Fruit fly (Drosophila melanogaster) whole organism, embryonic: ENCODE measurements around the gene Nost.

Experiments
- Atf6 ChIP-seq: fragments of 200-800 bp; sonication (Bioruptor generic); IDR thresholded peaks from 2 replicates; pipeline ENCODE4 v1.3.6; 2022; ENCODE audit warnings: missing biosample characterization, missing genetic modification characterization
- C15 ChIP-seq: fragments of 200-800 bp; sonication (Bioruptor generic); IDR thresholded peaks from 3 replicates; pipeline ENCODE4 v1.3.6; 2022; ENCODE audit warnings: missing biosample characterization, missing genetic modification characterization
- CG10321 ChIP-seq: fragments of 200-800 bp; sonication (Bioruptor generic); IDR thresholded peaks from 2 replicates; pipeline ENCODE4 v1.3.6; 2022; ENCODE audit warnings: missing biosample characterization, missing genetic modification characterization
- CG11560 ChIP-seq: fragments of 200-800 bp; sonication (Bioruptor generic); IDR thresholded peaks from 3 replicates; pipeline ENCODE4 v1.3.6; 2022; ENCODE audit warnings: missing biosample characterization, missing genetic modification characterization
- CG12104 ChIP-seq: fragments of 200-800 bp; sonication (Bioruptor generic); optimal IDR thresholded peaks from 3 replicates; lab custom pipeline; 2016; ENCODE audit warnings: missing biosample characterization, missing genetic modification characterization
- CG12219 ChIP-seq: fragments of 200-800 bp; sonication (Bioruptor generic); optimal IDR thresholded peaks from 3 replicates; lab custom pipeline; 2018; ENCODE audit warnings: missing biosample characterization, mild to moderate bottlenecking, missing genetic modification characterization
- CG12769 ChIP-seq: fragments of 200-800 bp; sonication (Bioruptor generic); optimal IDR thresholded peaks from 2 replicates; lab custom pipeline; 2019; ENCODE audit warnings: missing biosample characterization, mild to moderate bottlenecking, missing genetic modification characterization, moderate library complexity
- CG12942 ChIP-seq: fragments of 200-800 bp; sonication (Bioruptor generic); optimal IDR thresholded peaks from 3 replicates; lab custom pipeline; 2016; ENCODE audit warnings: missing biosample characterization, missing genetic modification characterization
- CG15073 ChIP-seq: fragments of 200-800 bp; sonication (Bioruptor generic); optimal IDR thresholded peaks from 2 replicates; lab custom pipeline; 2016; ENCODE audit warnings: missing biosample characterization, missing genetic modification characterization
- CG1602 ChIP-seq: fragments of 200-800 bp; sonication (Bioruptor generic); optimal IDR thresholded peaks from 3 replicates; lab custom pipeline; 2016; ENCODE audit warnings: missing biosample characterization, missing genetic modification characterization
- CG17361 ChIP-seq: fragments of 200-800 bp; sonication (Bioruptor generic); IDR thresholded peaks from 3 replicates; pipeline ENCODE4 v1.3.6; 2022; ENCODE audit warnings: missing biosample characterization, missing genetic modification characterization
- CG17912 ChIP-seq: fragments of 200-800 bp; sonication (Bioruptor generic); optimal IDR thresholded peaks from 2 replicates; lab custom pipeline; 2018; ENCODE audit warnings: missing biosample characterization, mild to moderate bottlenecking, missing genetic modification characterization
- CG18476 ChIP-seq: fragments of 200-800 bp; sonication (Bioruptor generic); optimal IDR thresholded peaks from 2 replicates; lab custom pipeline; 2016; ENCODE audit warnings: missing biosample characterization, mild to moderate bottlenecking, missing genetic modification characterization
- CG2202 ChIP-seq: fragments of 200-800 bp; sonication (Bioruptor generic); optimal IDR thresholded peaks from 2 replicates; lab custom pipeline; 2018; ENCODE audit warnings: missing biosample characterization, mild to moderate bottlenecking, missing genetic modification characterization
- CG31365 ChIP-seq: fragments of 200-800 bp; sonication (Bioruptor generic); optimal IDR thresholded peaks from 2 replicates; lab custom pipeline; 2018; ENCODE audit warnings: missing biosample characterization, mild to moderate bottlenecking, missing genetic modification characterization
- CG31388 ChIP-seq: fragments of 200-800 bp; sonication (Bioruptor generic); optimal IDR thresholded peaks from 2 replicates; lab custom pipeline; 2016; ENCODE audit warnings: missing biosample characterization, missing genetic modification characterization
- CG3163 ChIP-seq: fragments of 200-800 bp; sonication (Bioruptor generic); optimal IDR thresholded peaks from 3 replicates; lab custom pipeline; 2016; ENCODE audit warnings: missing biosample characterization, missing genetic modification characterization
- CG3281 ChIP-seq: fragments of 200-800 bp; sonication (Bioruptor generic); optimal IDR thresholded peaks from 3 replicates; lab custom pipeline; 2017; ENCODE audit warnings: missing biosample characterization, mild to moderate bottlenecking, missing genetic modification characterization
- CG3838 ChIP-seq: fragments of 200-800 bp; sonication (Bioruptor generic); optimal IDR thresholded peaks from 3 replicates; lab custom pipeline; 2016; ENCODE audit warnings: missing biosample characterization, missing genetic modification characterization
- CG3995 ChIP-seq: fragments of 200-800 bp; sonication (Bioruptor generic); optimal IDR thresholded peaks from 3 replicates; lab custom pipeline; 2016; ENCODE audit warnings: missing biosample characterization, missing genetic modification characterization
- CG4328 ChIP-seq: fragments of 200-800 bp; sonication (Bioruptor generic); optimal IDR thresholded peaks from 3 replicates; lab custom pipeline; 2017; ENCODE audit warnings: missing biosample characterization, missing genetic modification reagents, missing genetic modification characterization
- CG6254 ChIP-seq: fragments of 200-800 bp; sonication (Bioruptor generic); optimal IDR thresholded peaks from 3 replicates; lab custom pipeline; 2017; ENCODE audit warnings: mild to moderate bottlenecking, missing biosample characterization, missing genetic modification reagents, missing genetic modification characterization
- CG6683 ChIP-seq: fragments of 200-800 bp; sonication (Bioruptor generic); optimal IDR thresholded peaks from 2 replicates; lab custom pipeline; 2017; ENCODE audit warnings: missing biosample characterization, mild to moderate bottlenecking, missing genetic modification characterization, missing genetic modification reagents
- CG7987 ChIP-seq: fragments of 200-800 bp; sonication (Bioruptor generic); optimal IDR thresholded peaks from 2 replicates; lab custom pipeline; 2018; ENCODE audit warnings: missing biosample characterization, mild to moderate bottlenecking, missing genetic modification characterization, moderate library complexity
- CG8281 ChIP-seq: fragments of 200-800 bp; sonication (Bioruptor generic); optimal IDR thresholded peaks from 2 replicates; lab custom pipeline; 2018; ENCODE audit warnings: missing biosample characterization, mild to moderate bottlenecking, missing genetic modification characterization, moderate library complexity
- CG9609 ChIP-seq: fragments of 200-800 bp; sonication (Bioruptor generic); optimal IDR thresholded peaks from 3 replicates; lab custom pipeline; 2016; ENCODE audit warnings: missing biosample characterization, missing genetic modification characterization
- CG9932 ChIP-seq: fragments of 200-800 bp; sonication (Bioruptor generic); IDR thresholded peaks from 2 replicates; pipeline ENCODE4 v1.3.6; 2022; ENCODE audit warnings: missing biosample characterization, missing genetic modification characterization
- CHES-1-like ChIP-seq: fragments of 200-800 bp; sonication (Bioruptor generic); optimal IDR thresholded peaks from 2 replicates; lab custom pipeline; 2016; ENCODE audit warnings: missing biosample characterization, missing genetic modification characterization
- CrebB ChIP-seq: fragments of 200-800 bp; sonication (Bioruptor generic); optimal IDR thresholded peaks from 3 replicates; lab custom pipeline; 2018; ENCODE audit warnings: missing biosample characterization, mild to moderate bottlenecking, missing genetic modification characterization
- Doc3 ChIP-seq: fragments of 200-800 bp; sonication (Bioruptor generic); IDR thresholded peaks from 3 replicates; pipeline ENCODE4 v1.3.6; 2022; ENCODE audit warnings: missing biosample characterization, missing genetic modification characterization; ENCODE audit not compliant: partially characterized antibody
- Hr3 ChIP-seq: fragments of 200-800 bp; sonication (Bioruptor generic); optimal IDR thresholded peaks from 3 replicates; lab custom pipeline; 2016; ENCODE audit warnings: missing biosample characterization, missing genetic modification characterization
- MBD-R2 ChIP-seq: fragments of 200-800 bp; sonication (Bioruptor generic); IDR thresholded peaks from 2 replicates; pipeline ENCODE4 v1.3.6; 2022; ENCODE audit warnings: missing biosample characterization, missing genetic modification characterization
- MTF-1 ChIP-seq: fragments of 200-800 bp; sonication (Bioruptor generic); optimal IDR thresholded peaks from 2 replicates; lab custom pipeline; 2018; ENCODE audit warnings: missing biosample characterization, mild to moderate bottlenecking, missing genetic modification characterization, borderline replicate concordance
- Mad ChIP-seq: fragments of 200-800 bp; sonication (Bioruptor generic); optimal IDR thresholded peaks from 2 replicates; lab custom pipeline; 2016; ENCODE audit warnings: missing biosample characterization, missing genetic modification characterization
- TFAM ChIP-seq: fragments of 200-800 bp; sonication (Bioruptor generic); optimal IDR thresholded peaks from 2 replicates; lab custom pipeline; 2017; ENCODE audit warnings: missing biosample characterization, missing genetic modification characterization, inconsistent platforms
- Xrp1 ChIP-seq: fragments of 200-800 bp; sonication (Bioruptor generic); IDR thresholded peaks from 2 replicates; pipeline ENCODE4 v1.3.6; 2022; ENCODE audit warnings: missing biosample characterization, missing genetic modification characterization
- cas ChIP-seq: fragments of 200-800 bp; sonication (Bioruptor generic); IDR thresholded peaks from 2 replicates; pipeline ENCODE4 v1.3.6; 2022; ENCODE audit warnings: missing biosample characterization, missing genetic modification characterization
- corto ChIP-seq: fragments of 200-800 bp; sonication (Bioruptor generic); optimal IDR thresholded peaks from 2 replicates; lab custom pipeline; 2016; ENCODE audit warnings: missing biosample characterization, mild to moderate bottlenecking, missing genetic modification characterization, moderate library complexity
- danr ChIP-seq: fragments of 200-800 bp; sonication (Bioruptor generic); IDR thresholded peaks from 2 replicates; pipeline ENCODE4 v1.3.6; 2022; ENCODE audit warnings: missing biosample characterization, missing genetic modification characterization
- dati ChIP-seq: fragments of 200-800 bp; sonication (Bioruptor generic); IDR thresholded peaks from 2 replicates; pipeline ENCODE4 v1.3.6; 2022; ENCODE audit warnings: missing biosample characterization, missing genetic modification characterization
- dmrt99B ChIP-seq: fragments of 200-800 bp; sonication (Bioruptor generic); optimal IDR thresholded peaks from 2 replicates; lab custom pipeline; 2018; ENCODE audit warnings: missing biosample characterization, mild to moderate bottlenecking, missing genetic modification characterization, moderate library complexity
- fd3F ChIP-seq: fragments of 200-800 bp; sonication (Bioruptor generic); optimal IDR thresholded peaks from 2 replicates; lab custom pipeline; 2018; ENCODE audit warnings: missing biosample characterization, mild to moderate bottlenecking, missing genetic modification characterization, moderate library complexity
- grn ChIP-seq: fragments of 200-800 bp; sonication (Bioruptor generic); optimal IDR thresholded peaks from 3 replicates; lab custom pipeline; 2017; ENCODE audit warnings: missing biosample characterization, missing genetic modification characterization
- gro ChIP-seq: fragments of 200-800 bp; sonication (Bioruptor generic); optimal IDR thresholded peaks from 2 replicates; lab custom pipeline; 2016; ENCODE audit warnings: missing biosample characterization, missing genetic modification characterization
- lbe ChIP-seq: fragments of 200-800 bp; sonication (Bioruptor generic); optimal IDR thresholded peaks from 2 replicates; lab custom pipeline; 2016; ENCODE audit warnings: missing biosample characterization, mild to moderate bottlenecking, missing genetic modification characterization
- mirr ChIP-seq: fragments of 200-800 bp; sonication (Bioruptor generic); optimal IDR thresholded peaks from 3 replicates; lab custom pipeline; 2018; ENCODE audit warnings: missing biosample characterization, mild to moderate bottlenecking, missing genetic modification characterization
- onecut ChIP-seq: fragments of 200-800 bp; sonication (Bioruptor generic); IDR thresholded peaks from 2 replicates; pipeline ENCODE4 v1.3.6; 2022; ENCODE audit warnings: missing biosample characterization, missing genetic modification characterization
- pum ChIP-seq: fragments of 200-800 bp; sonication (Bioruptor generic); optimal IDR thresholded peaks from 2 replicates; lab custom pipeline; 2016; ENCODE audit warnings: missing biosample characterization, missing genetic modification characterization
- ranshi ChIP-seq: fragments of 200-800 bp; sonication (Bioruptor generic); IDR thresholded peaks from 2 replicates; pipeline ENCODE4 v1.3.6; 2022; ENCODE audit warnings: missing biosample characterization, missing genetic modification characterization
- sim ChIP-seq: fragments of 200-800 bp; sonication (Bioruptor generic); IDR thresholded peaks from 2 replicates; pipeline ENCODE4 v1.3.6; 2022; ENCODE audit warnings: missing biosample characterization, missing genetic modification characterization
- trem ChIP-seq: fragments of 200-800 bp; optimal IDR thresholded peaks from 3 replicates; lab custom pipeline; 2019; ENCODE audit warnings: missing biosample characterization, mild to moderate bottlenecking, missing genetic modification characterization, moderate library complexity
- ttk ChIP-seq: fragments of 200-800 bp; sonication (Bioruptor generic); IDR thresholded peaks from 2 replicates; pipeline ENCODE4 v2.1.2; 2022; ENCODE audit warnings: missing biosample characterization, missing genetic modification characterization
- zfh2 ChIP-seq: fragments of 200-800 bp; sonication (Bioruptor generic); optimal IDR thresholded peaks from 2 replicates; lab custom pipeline; 2016; ENCODE audit warnings: missing biosample characterization, missing genetic modification characterization

The Nost gene

DNA sequence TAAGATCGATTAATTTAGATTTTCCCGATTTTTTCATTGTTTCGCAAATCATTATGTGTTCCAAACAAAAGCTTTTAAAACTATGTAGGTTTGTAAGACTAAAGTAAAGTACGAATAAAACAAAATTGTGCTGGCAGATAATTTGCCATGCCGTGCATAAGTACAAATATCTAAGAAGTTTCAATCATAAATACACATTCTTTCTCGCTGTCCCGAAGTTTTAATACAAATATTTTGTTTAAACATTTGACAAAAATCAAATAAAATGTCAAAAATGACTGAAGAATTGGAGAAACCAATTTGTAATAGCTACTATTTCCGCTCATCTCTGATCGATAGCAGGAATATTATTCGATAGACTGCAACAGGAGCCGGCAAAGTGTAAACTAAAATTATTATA is 52.6 kb downstream of the Nost start, which contains the start of gene APC4 (continued):
- no peak for TF ChIP-seq CG3995
- TF ChIP-seq CG6683 = no peak
- TF ChIP-seq zfh2 = peak; percentile 36
- no peak for TF ChIP-seq dmrt99B (tag; lab: Kevin White, UChicago)
- no peak for TF ChIP-seq CG1602 (GFP tag; lab: Kevin White, UChicago)
- TF ChIP-seq Doc3 = no peak
- peak; percentile 0 for TF ChIP-seq fd3F (GFP tag; lab: Kevin White, UChicago)
- TF ChIP-seq CG11560 = peak; percentile 88
- TF ChIP-seq CG15073 (GFP tag; lab: Kevin White, UChicago) = no peak
- no peak for TF ChIP-seq trem
- TF ChIP-seq danr (GFP tag; lab: Robert Waterston, UW) = no peak
- no peak for TF ChIP-seq TFAM (GFP tag; lab: Kevin White, UChicago)
- no peak for TF ChIP-seq lbe (GFP tag; lab: Kevin White, UChicago)
- no peak for TF ChIP-seq corto (GFP tag; lab: Kevin White, UChicago)
- TF ChIP-seq mirr (GFP tag; lab: Kevin White, UChicago) = no peak
- peak; percentile 51 for TF ChIP-seq CG9932
- TF ChIP-seq CG9609 = peak; percentile 12
- no peak for TF ChIP-seq CG18476
- no peak for TF ChIP-seq MTF-1
- TF ChIP-seq Atf6 (GFP tag; lab: Robert Waterston, UW) = no peak
- TF ChIP-seq CG31365 (tag; lab: Kevin White, UChicago) = no peak
- no peak for TF ChIP-seq CG8281
- peak; percentile 68 for TF ChIP-seq CG17361
- no peak for TF ChIP-seq CG4328
- TF ChIP-seq Xrp1 (GFP tag; lab: Robert Waterston, UW) = 0 out of 2 replicates have a peak, but pooled peaks have one; percentile 26
- TF ChIP-seq CG12219 (GFP tag; lab: Kevin White, UChicago) = no peak
- TF ChIP-seq Mad (GFP tag; lab: Kevin White, UChicago) = no peak
- no peak for TF ChIP-seq CG10321 (GFP tag; lab: Robert Waterston, UW)
- no peak for TF ChIP-seq CrebB (tag; lab: Kevin White, UChicago)
- no peak for TF ChIP-seq sim (GFP tag; lab: Robert Waterston, UW)
- peak; percentile 38 for TF ChIP-seq CHES-1-like
- no peak for TF ChIP-seq ranshi (GFP tag; lab: Robert Waterston, UW)
- no peak for TF ChIP-seq CG12942
- TF ChIP-seq CG17912 (GFP tag; lab: Kevin White, UChicago) = no peak
- TF ChIP-seq C15 = no peak
- TF ChIP-seq CG12104 (GFP tag; lab: Kevin White, UChicago) = no peak
- TF ChIP-seq cas (GFP tag; lab: Robert Waterston, UW) = no peak
- TF ChIP-seq CG3163 (GFP tag; lab: Kevin White, UChicago) = no peak
- no peak for TF ChIP-seq MBD-R2 (GFP tag; lab: Robert Waterston, UW)
- no peak for TF ChIP-seq grn (GFP tag; lab: Kevin White, UChicago)
- TF ChIP-seq CG6254 (GFP tag; lab: Kevin White, UChicago) = no peak
- peak; percentile 11 for TF ChIP-seq pum (GFP tag; lab: Kevin White, UChicago)
- no peak for TF ChIP-seq gro (GFP tag; lab: Kevin White, UChicago)
- peak; percentile 26 for TF ChIP-seq CG3281 (GFP tag; lab: Kevin White, UChicago)
- no peak for TF ChIP-seq CG7987
- TF ChIP-seq CG2202 (tag; lab: Kevin White, UChicago) = no peak
- TF ChIP-seq CG3838 (GFP tag; lab: Kevin White, UChicago) = no peak
- no peak for TF ChIP-seq CG31388 (GFP tag; lab: Kevin White, UChicago)
- TF ChIP-seq dati (GFP tag; lab: Robert Waterston, UW) = no peak
- TF ChIP-seq CG12769 = no peak
- TF ChIP-seq Hr3 = no peak
- no peak for TF ChIP-seq onecut (GFP tag; lab: Robert Waterston, UW)
- TF ChIP-seq ttk (GFP tag; lab: Robert Waterston, UW) = no peak
